Worm (Caenorhabditis elegans) whole organism, L1 larva: ENCODE data around the gene pptr-1.
"Not testable (repeated sequence)": the region's sequence is repeated elsewhere in the genome, so short reads cannot be mapped to it uniquely, and the experiment has no call there.

Source experiments
- alr-1 ChIP-seq: fragments of 200-800 bp; sonication (Bioruptor generic); optimal IDR thresholded peaks from 2 replicates; lab custom pipeline; 2018; ENCODE audit warnings: borderline replicate concordance, mild to moderate bottlenecking, missing genetic modification characterization, missing compliant biosample characterization
- ceh-63 ChIP-seq: fragments of 200-800 bp; sonication (Bioruptor generic); optimal IDR thresholded peaks from 2 replicates; lab custom pipeline; 2018; ENCODE audit warnings: mild to moderate bottlenecking, missing genetic modification characterization, missing compliant biosample characterization
- ceh-8 ChIP-seq: fragments of 200-800 bp; sonication (Bioruptor generic); optimal IDR thresholded peaks from 2 replicates; lab custom pipeline; 2018; ENCODE audit warnings: mild to moderate bottlenecking, missing genetic modification characterization, moderate library complexity, missing compliant biosample characterization
- ceh-88 ChIP-seq: fragments of 200-800 bp; sonication (Bioruptor generic); IDR thresholded peaks from 2 replicates; pipeline ENCODE4 v1.3.6; 2022; ENCODE audit warnings: missing genetic modification characterization, missing compliant biosample characterization
- ceh-90 ChIP-seq: sonication (generic microtip); optimal IDR thresholded peaks from 2 replicates; lab custom pipeline; 2016; ENCODE audit warnings: missing genetic modification characterization, missing compliant biosample characterization
- efl-1 ChIP-seq, 4 experiments: fragments of 150-350 bp; optimal IDR thresholded peaks in 3 of 4; peaks in 1 of 4; 1 replicate in 1 of 4; 2 replicates in 3 of 4; lab custom pipeline; 2014; ENCODE audit warnings: missing biosample characterization in 2 of 4, missing genetic modification characterization in 2 of 4, missing genetic modification reagents in 2 of 4
- elt-2 ChIP-seq: sonication (generic microtip); optimal IDR thresholded peaks from 2 replicates; lab custom pipeline; 2016; ENCODE audit warnings: missing genetic modification characterization, mild to moderate bottlenecking, inconsistent platforms, missing compliant biosample characterization, missing genetic modification reagents
- fkh-4 ChIP-seq: sonication (generic microtip); optimal IDR thresholded peaks from 2 replicates; lab custom pipeline; 2016; ENCODE audit warnings: missing compliant biosample characterization, missing genetic modification characterization, borderline replicate concordance
- hlh-17 ChIP-seq: fragments of 200-800 bp; sonication (Bioruptor generic); optimal IDR thresholded peaks from 2 replicates; lab custom pipeline; 2018; ENCODE audit warnings: missing genetic modification characterization, mild to moderate bottlenecking, missing compliant biosample characterization, moderate library complexity, borderline replicate concordance
- hlh-4 ChIP-seq: sonication (generic microtip); optimal IDR thresholded peaks from 2 replicates; lab custom pipeline; 2016; ENCODE audit warnings: mild to moderate bottlenecking, missing genetic modification characterization, missing compliant biosample characterization
- isw-1 ChIP-seq: fragments of 200-800 bp; sonication (Bioruptor generic); IDR thresholded peaks from 2 replicates; pipeline ENCODE4 v1.3.6; 2022; ENCODE audit warnings: missing genetic modification characterization, missing compliant biosample characterization
- lin-14 ChIP-seq: fragments of 200-800 bp; sonication (Bioruptor generic); optimal IDR thresholded peaks from 2 replicates; lab custom pipeline; 2018; ENCODE audit warnings: mild to moderate bottlenecking, missing genetic modification characterization, moderate library complexity, missing compliant biosample characterization
- lin-35 ChIP-seq, 2 experiments: fragments of 150-350 bp; optimal IDR thresholded peaks; 2 replicates each; lab custom pipeline; 2014; ENCODE audit warnings: missing biosample characterization in 2 of 2, missing genetic modification characterization in 2 of 2, missing genetic modification reagents in 2 of 2
- lin-39 ChIP-seq: fragments of 150-350 bp; optimal IDR thresholded peaks from 2 replicates; lab custom pipeline; 2014; ENCODE audit warnings: missing biosample characterization, missing genetic modification reagents, missing genetic modification characterization
- lir-3 ChIP-seq: sonication (generic microtip); optimal IDR thresholded peaks from 2 replicates; lab custom pipeline; 2016; ENCODE audit warnings: mild to moderate bottlenecking, missing genetic modification characterization, moderate library complexity, missing compliant biosample characterization; ENCODE audit not compliant: poor library complexity
- mep-1 ChIP-seq: fragments of 150-350 bp; optimal IDR thresholded peaks from 2 replicates; lab custom pipeline; 2014; ENCODE audit warnings: missing biosample characterization, missing genetic modification characterization
- nhr-11 ChIP-seq: fragments of 150-350 bp; optimal IDR thresholded peaks from 2 replicates; lab custom pipeline; 2014; ENCODE audit warnings: missing biosample characterization, missing genetic modification characterization
- nhr-12 ChIP-seq: sonication (generic microtip); optimal IDR thresholded peaks from 2 replicates; lab custom pipeline; 2017; ENCODE audit warnings: missing biosample characterization, missing genetic modification characterization
- nhr-20 ChIP-seq: sonication (generic microtip); optimal IDR thresholded peaks from 2 replicates; lab custom pipeline; 2016; ENCODE audit warnings: mild to moderate bottlenecking, missing genetic modification characterization, missing compliant biosample characterization
- nhr-28 ChIP-seq: fragments of 150-350 bp; optimal IDR thresholded peaks from 2 replicates; lab custom pipeline; 2014; ENCODE audit warnings: missing biosample characterization, missing genetic modification characterization
- nhr-47 ChIP-seq: sonication (generic microtip); optimal IDR thresholded peaks from 2 replicates; lab custom pipeline; 2016; ENCODE audit warnings: mild to moderate bottlenecking, missing genetic modification characterization, moderate library complexity, missing compliant biosample characterization
- nhr-71 ChIP-seq: sonication (generic microtip); optimal IDR thresholded peaks from 2 replicates; lab custom pipeline; 2016; ENCODE audit warnings: mild to moderate bottlenecking, missing genetic modification characterization, moderate library complexity, missing compliant biosample characterization
- nhr-76 ChIP-seq: sonication (generic microtip); optimal IDR thresholded peaks from 2 replicates; lab custom pipeline; 2017; ENCODE audit warnings: missing biosample characterization, missing genetic modification characterization
- nhr-84 ChIP-seq: sonication (generic microtip); optimal IDR thresholded peaks from 2 replicates; lab custom pipeline; 2017; ENCODE audit warnings: missing biosample characterization, missing genetic modification characterization
- pag-3 ChIP-seq: sonication (generic microtip); optimal IDR thresholded peaks from 2 replicates; lab custom pipeline; 2017; ENCODE audit warnings: missing genetic modification characterization, mild to moderate bottlenecking, missing compliant biosample characterization, antibody characterized with exemption, borderline replicate concordance; ENCODE audit not compliant: insufficient read depth
- sptf-1 ChIP-seq: fragments of 150-350 bp; optimal IDR thresholded peaks from 2 replicates; lab custom pipeline; 2014; ENCODE audit warnings: missing biosample characterization, missing genetic modification characterization
- unc-98 ChIP-seq: fragments of 200-800 bp; sonication (Bioruptor generic); IDR thresholded peaks from 2 replicates; pipeline ENCODE4 v1.3.6; 2022; ENCODE audit warnings: missing genetic modification characterization, missing compliant biosample characterization
- vab-15 ChIP-seq: sonication (generic microtip); optimal IDR thresholded peaks from 2 replicates; lab custom pipeline; 2017; ENCODE audit warnings: missing genotype, mild to moderate bottlenecking, missing genetic modification characterization, missing compliant biosample characterization
- zag-1 ChIP-seq: fragments of 150-350 bp; optimal IDR thresholded peaks from 2 replicates; lab custom pipeline; 2014; ENCODE audit warnings: missing biosample characterization, missing genetic modification characterization
- ztf-11 ChIP-seq, 2 experiments: sonication (generic microtip); optimal IDR thresholded peaks; 2 replicates each; lab custom pipeline; 2016 to 2017; ENCODE audit warnings: missing genetic modification characterization in 2 of 2, missing biosample characterization in 1 of 2, missing compliant biosample characterization in 1 of 2

The pptr-1 gene

DNA sequence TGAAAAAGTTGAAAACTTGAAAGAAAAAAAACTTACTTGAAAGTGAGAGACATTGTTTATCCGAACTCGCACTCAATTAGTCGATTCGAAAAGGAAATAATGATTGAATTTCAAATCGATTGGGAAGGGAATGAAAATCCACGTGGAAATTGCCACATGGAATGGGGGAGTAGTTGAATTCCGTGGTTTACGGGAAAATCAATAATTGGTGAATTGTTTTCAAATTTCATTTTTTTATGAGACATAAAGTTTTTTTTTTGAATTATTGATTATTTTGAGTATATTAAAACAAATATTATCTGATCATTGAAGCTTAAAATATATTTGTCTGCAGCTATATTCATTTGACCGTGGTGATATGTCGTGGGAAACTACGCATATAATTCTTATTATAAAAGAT lies 20.5 kb downstream of the pptr-1 start, which contains the start of gene F13A7.1:
TSS of gene F13A7.1 (minus strand) at position 101 of the 400 bp plus-strand sequence.
- no peak for TF ChIP-seq elt-2 (tag; lab: Kevin White, UChicago)
- no peak for TF ChIP-seq ceh-90
- no peak for TF ChIP-seq nhr-11 (tag; lab: Kevin White, UChicago)
- no peak for TF ChIP-seq nhr-47
- no peak for TF ChIP-seq fkh-4 (tag; lab: Kevin White, UChicago)
- no peak for TF ChIP-seq vab-15
- no peak for TF ChIP-seq lin-39 (tag; lab: Kevin White, UChicago)
- no peak for TF ChIP-seq nhr-76
- TF ChIP-seq nhr-28 = no peak
- TF ChIP-seq pag-3 (tag; lab: Kevin White, UChicago) = no peak
- TF ChIP-seq isw-1 (GFP tag; lab: Robert Waterston, UW) = no peak
- no peak for TF ChIP-seq ceh-8
- TF ChIP-seq ceh-63 (GFP tag; lab: Kevin White, UChicago) = no peak
- no peak for TF ChIP-seq alr-1 (tag; lab: Kevin White, UChicago)
- TF ChIP-seq nhr-71 (tag; lab: Kevin White, UChicago) = no peak
- TF ChIP-seq lin-14 (GFP tag; lab: Kevin White, UChicago) = no peak

- TF ChIP-seq efl-1 (optimal IDR thresholded peaks at IDR 0.05; lab: Kevin White, UChicago) (no peak), efl-1 (GFP tag; optimal IDR thresholded peaks at IDR 0.05 in 1 of 2; lab: Kevin White, UChicago) (peak in 1 of 2 experiments; percentile 58), nhr-12 (tag; lab: Kevin White, UChicago) (no peak)
Measured at ce11 chrV:16382949-16383348, 25.6 kb downstream of the pptr-1 start.

DNA sequence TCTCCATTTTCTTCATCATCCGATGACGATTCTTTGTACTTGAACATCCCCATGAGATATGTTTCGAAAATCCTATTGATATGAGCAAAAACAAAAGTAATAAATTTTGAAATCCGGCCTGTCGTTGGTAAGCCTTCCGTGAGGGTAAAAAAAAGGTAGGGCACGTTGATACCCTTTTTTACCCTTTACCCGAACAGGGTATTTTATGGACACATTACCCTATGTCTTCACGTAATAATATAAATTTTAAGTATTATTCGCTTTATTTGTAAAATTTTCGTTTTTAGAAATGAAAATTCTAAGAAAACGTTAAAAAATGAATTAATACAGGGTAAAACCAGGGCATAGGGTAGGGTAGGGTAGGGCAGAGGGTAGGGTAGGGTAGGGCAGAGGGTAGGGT lies 26.4 kb downstream of the pptr-1 start, which contains the start of gene F13A7.7:
TSS of gene F13A7.7 (minus strand) at position 101 of the 400 bp plus-strand sequence.
- TF ChIP-seq sptf-1 (tag; lab: Kevin White, UChicago); ceh-88 (GFP tag; lab: Robert Waterston, UW); unc-98 (GFP tag; lab: Robert Waterston, UW): not testable (repeated sequence)
- TF ChIP-seq, all 84 proteins: peak for 0; not testable (repeated sequence) for 84

ce11 chrV:16388268-16388667 lies 30.9 kb downstream of the pptr-1 start, which contains the start of gene sri-65:
Gene sri-65, minus strand, starts transcription at chrV:16388368.
- TF ChIP-seq mep-1 (tag; lab: Kevin White, UChicago) (no peak), hlh-4 (tag; lab: Kevin White, UChicago) (peak; percentile 88)

- TF ChIP-seq hlh-17 (GFP tag; lab: Kevin White, UChicago) (no peak), nhr-20 (tag; lab: Kevin White, UChicago) (peak; percentile 75), nhr-12 (tag; lab: Kevin White, UChicago) (no peak), lin-35 (GFP tag; optimal IDR thresholded peaks at IDR 0.05; lab: Kevin White, UChicago) (peak in 1 of 2 experiments; percentile 28), elt-2 (tag; lab: Kevin White, UChicago) (peak; percentile 4)
Measured at ce11 chrV:16390655-16391054, 33.3 kb downstream of the pptr-1 start, which contains the start of gene gst-44. Gene gst-44, plus strand, starts transcription at chrV:16390891.

DNA sequence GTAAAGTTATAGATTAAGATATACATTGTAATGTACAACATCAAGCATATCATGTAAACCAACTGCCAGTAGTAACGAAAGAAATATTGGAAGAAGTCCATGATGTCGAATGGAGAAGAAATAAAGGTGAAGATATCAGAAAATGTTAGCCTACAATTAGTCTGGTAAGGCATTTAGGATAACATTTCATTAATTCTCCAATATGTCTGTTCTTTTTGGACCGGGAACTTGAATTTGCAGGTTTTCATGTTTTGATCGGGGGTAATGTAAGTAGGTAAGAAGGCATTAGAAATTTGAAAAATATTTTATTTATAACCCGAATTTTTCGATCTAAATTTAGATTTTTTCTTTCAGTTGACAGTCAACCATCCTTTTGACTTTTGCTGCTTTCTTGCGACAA lies 36.4 kb downstream of the pptr-1 start, which contains the start of gene srd-63:
TSS of gene srd-63 (minus strand) at position 101 of the 400 bp plus-strand sequence.
- TF ChIP-seq zag-1 = no peak
- no peak for TF ChIP-seq ztf-11 (tag; optimal IDR thresholded peaks at IDR 0.05; lab: Kevin White, UChicago)
- TF ChIP-seq nhr-84 (tag; lab: Kevin White, UChicago) = no peak
- TF ChIP-seq lir-3 (tag; lab: Kevin White, UChicago) = no peak
